Fruit fly (Drosophila melanogaster) whole organism, embryonic: ENCODE measurements around the gene alpha-Spec.

Experiments
- Adf1 ChIP-seq: fragments of 200-800 bp; sonication (Bioruptor generic); IDR thresholded peaks from 2 replicates; pipeline ENCODE4 v1.3.6; 2022; ENCODE audit warnings: missing biosample characterization, missing genetic modification characterization
- Atf3 ChIP-seq: fragments of 200-800 bp; sonication (Bioruptor generic); optimal IDR thresholded peaks from 3 replicates; lab custom pipeline; 2016; ENCODE audit warnings: missing biosample characterization, missing genetic modification characterization
- Awh ChIP-seq: fragments of 200-800 bp; sonication (Bioruptor generic); IDR thresholded peaks from 2 replicates; pipeline ENCODE4, ENCODE4 v1.3.6; 2022; ENCODE audit warnings: missing biosample characterization, missing genetic modification characterization
- B-H2 ChIP-seq: fragments of 200-800 bp; sonication (Bioruptor generic); optimal IDR thresholded peaks from 2 replicates; lab custom pipeline; 2018; ENCODE audit warnings: missing biosample characterization, mild to moderate bottlenecking, missing genetic modification characterization
- CG10959 ChIP-seq: fragments of 200-800 bp; sonication (Bioruptor generic); IDR thresholded peaks from 2 replicates; pipeline ENCODE4 v1.3.6; 2022; ENCODE audit warnings: missing biosample characterization, missing genetic modification characterization
- CG12391 ChIP-seq: fragments of 200-800 bp; sonication (Bioruptor generic); optimal IDR thresholded peaks from 3 replicates; lab custom pipeline; 2018; ENCODE audit warnings: missing biosample characterization, mild to moderate bottlenecking, missing genetic modification characterization, moderate library complexity
- CG13424 ChIP-seq: fragments of 200-800 bp; sonication (Bioruptor generic); optimal IDR thresholded peaks from 2 replicates; lab custom pipeline; 2019; ENCODE audit warnings: missing biosample characterization, mild to moderate bottlenecking, missing genetic modification characterization, moderate library complexity
- CG1602 ChIP-seq: fragments of 200-800 bp; sonication (Bioruptor generic); optimal IDR thresholded peaks from 3 replicates; lab custom pipeline; 2016; ENCODE audit warnings: missing biosample characterization, missing genetic modification characterization
- CG18011 ChIP-seq: fragments of 200-800 bp; sonication (Bioruptor generic); optimal IDR thresholded peaks from 2 replicates; lab custom pipeline; 2017; ENCODE audit warnings: missing biosample characterization, missing genetic modification characterization, mild to moderate bottlenecking, moderate library complexity, missing genotype
- CG18262 ChIP-seq: fragments of 200-800 bp; optimal IDR thresholded peaks from 3 replicates; lab custom pipeline; 2019; ENCODE audit warnings: missing biosample characterization, mild to moderate bottlenecking, missing genetic modification characterization, moderate library complexity
- CG18599 ChIP-seq: fragments of 200-800 bp; sonication (Bioruptor generic); optimal IDR thresholded peaks from 3 replicates; lab custom pipeline; 2017; ENCODE audit warnings: missing biosample characterization, missing genetic modification characterization, mild to moderate bottlenecking, moderate library complexity, missing genetic modification reagents
- CG32532 ChIP-seq: fragments of 200-800 bp; sonication (Bioruptor generic); IDR thresholded peaks from 2 replicates; pipeline ENCODE4 v1.3.6; 2022; ENCODE audit warnings: missing biosample characterization, missing genetic modification characterization
- CG34422 ChIP-seq: fragments of 200-800 bp; sonication (Bioruptor generic); IDR thresholded peaks from 3 replicates; pipeline ENCODE4 v1.3.6; 2022; ENCODE audit warnings: missing biosample characterization, missing genetic modification characterization
- CG3995 ChIP-seq: fragments of 200-800 bp; sonication (Bioruptor generic); optimal IDR thresholded peaks from 3 replicates; lab custom pipeline; 2016; ENCODE audit warnings: missing biosample characterization, missing genetic modification characterization
- CG4404 ChIP-seq: fragments of 200-800 bp; sonication (Bioruptor generic); IDR thresholded peaks from 2 replicates; pipeline ENCODE4 v1.3.6; 2022; ENCODE audit warnings: missing biosample characterization, missing genetic modification characterization
- CG6683 ChIP-seq: fragments of 200-800 bp; sonication (Bioruptor generic); optimal IDR thresholded peaks from 2 replicates; lab custom pipeline; 2017; ENCODE audit warnings: missing biosample characterization, mild to moderate bottlenecking, missing genetic modification characterization, missing genetic modification reagents
- CG6791 ChIP-seq: fragments of 200-800 bp; sonication (Bioruptor generic); IDR thresholded peaks from 3 replicates; pipeline ENCODE4 v1.3.6; 2022; ENCODE audit warnings: missing biosample characterization, missing genetic modification characterization; ENCODE audit not compliant: partially characterized antibody
- CG7963 ChIP-seq: fragments of 200-800 bp; sonication (Bioruptor generic); IDR thresholded peaks from 3 replicates; pipeline ENCODE4 v1.3.6; 2022; ENCODE audit warnings: missing biosample characterization, missing genetic modification characterization; ENCODE audit not compliant: partially characterized antibody
- CG8478 ChIP-seq: fragments of >200 bp; optimal IDR thresholded peaks from 2 replicates; lab custom pipeline; 2018
- Deaf1 ChIP-seq: fragments of 200-800 bp; optimal IDR thresholded peaks from 3 replicates; lab custom pipeline; 2019; ENCODE audit warnings: missing biosample characterization, mild to moderate bottlenecking, missing genetic modification characterization, moderate library complexity
- Dip2 ChIP-seq: fragments of 200-800 bp; sonication (Bioruptor generic); IDR thresholded peaks from 2 replicates; pipeline ENCODE4 v1.3.6; 2022; ENCODE audit warnings: missing biosample characterization, missing genetic modification characterization
- Doc2 ChIP-seq: fragments of 200-800 bp; sonication (Bioruptor generic); IDR thresholded peaks from 2 replicates; pipeline ENCODE4 v1.3.6; 2022; ENCODE audit warnings: missing biosample characterization, missing genetic modification characterization
- Dp ChIP-seq: fragments of 200-800 bp; sonication (Bioruptor generic); optimal IDR thresholded peaks from 2 replicates; lab custom pipeline; 2018; ENCODE audit warnings: missing biosample characterization, mild to moderate bottlenecking, missing genetic modification characterization, moderate library complexity
- Hmr ChIP-seq: fragments of 200-800 bp; sonication (Bioruptor generic); optimal IDR thresholded peaks from 3 replicates; lab custom pipeline; 2017; ENCODE audit warnings: mild to moderate bottlenecking, missing biosample characterization, missing genetic modification reagents, missing genetic modification characterization
- MBD-R2 ChIP-seq: fragments of 200-800 bp; sonication (Bioruptor generic); IDR thresholded peaks from 2 replicates; pipeline ENCODE4 v1.3.6; 2022; ENCODE audit warnings: missing biosample characterization, missing genetic modification characterization
- NC2β ChIP-seq: fragments of 200-800 bp; sonication (Bioruptor generic); optimal IDR thresholded peaks from 2 replicates; lab custom pipeline; 2016; ENCODE audit warnings: missing biosample characterization, missing genetic modification characterization
- NK7.1 ChIP-seq: fragments of 200-800 bp; sonication (Bioruptor generic); optimal IDR thresholded peaks from 3 replicates; lab custom pipeline; 2016; ENCODE audit warnings: missing biosample characterization, missing genetic modification characterization
- Nf-YB ChIP-seq: fragments of 200-800 bp; sonication (Bioruptor generic); optimal IDR thresholded peaks from 3 replicates; lab custom pipeline; 2019; ENCODE audit warnings: missing biosample characterization, mild to moderate bottlenecking, missing genetic modification characterization, moderate library complexity
- YL-1 ChIP-seq: fragments of 200-800 bp; sonication (Bioruptor generic); optimal IDR thresholded peaks from 3 replicates; lab custom pipeline; 2017; ENCODE audit warnings: missing biosample characterization, mild to moderate bottlenecking, missing genetic modification characterization
- bcd ChIP-seq: fragments of 200-800 bp; sonication (Bioruptor generic); optimal IDR thresholded peaks from 2 replicates; lab custom pipeline; 2017; ENCODE audit warnings: missing biosample characterization, mild to moderate bottlenecking, missing genetic modification characterization
- bowl ChIP-seq: fragments of 200-800 bp; sonication (Bioruptor generic); IDR thresholded peaks from 2 replicates; pipeline ENCODE4 v1.3.6; 2022; ENCODE audit warnings: missing biosample characterization, missing genetic modification characterization
- cas ChIP-seq: fragments of 200-800 bp; sonication (Bioruptor generic); IDR thresholded peaks from 2 replicates; pipeline ENCODE4 v1.3.6; 2022; ENCODE audit warnings: missing biosample characterization, missing genetic modification characterization
- caup ChIP-seq: fragments of 200-800 bp; sonication (Bioruptor generic); optimal IDR thresholded peaks from 3 replicates; lab custom pipeline; 2017; ENCODE audit warnings: missing biosample characterization, mild to moderate bottlenecking, missing genetic modification characterization, moderate library complexity; ENCODE audit not compliant: severe bottlenecking
- dm ChIP-seq: fragments of 200-800 bp; sonication (Bioruptor generic); optimal IDR thresholded peaks from 3 replicates; lab custom pipeline; 2016; ENCODE audit warnings: missing biosample characterization, missing genetic modification characterization
- dpn ChIP-seq, 2 experiments: fragments of 200-800 bp; sonication (Bioruptor generic); optimal IDR thresholded peaks; 3 replicates each; lab custom pipeline; 2016; ENCODE audit warnings: missing biosample characterization in 2 of 2, missing genetic modification characterization in 2 of 2
- esg ChIP-seq: fragments of 200-800 bp; sonication (Bioruptor generic); conservative IDR thresholded peaks from 2 replicates; pipeline ENCODE4 v1.3.6; 2022; ENCODE audit warnings: missing biosample characterization, missing genetic modification characterization
- eve ChIP-seq, 2 experiments: fragments of >200 bp; optimal IDR thresholded peaks; 2 replicates each; lab custom pipeline; 2017; ENCODE audit warnings: missing biosample characterization in 2 of 2, missing genetic modification characterization in 2 of 2
- fd102C ChIP-seq: fragments of 200-800 bp; sonication (Bioruptor generic); optimal IDR thresholded peaks from 2 replicates; lab custom pipeline; 2018; ENCODE audit warnings: missing biosample characterization, mild to moderate bottlenecking, missing genetic modification characterization, moderate library complexity
- fd64A ChIP-seq: fragments of 200-800 bp; sonication (Bioruptor generic); optimal IDR thresholded peaks from 3 replicates; lab custom pipeline; 2018; ENCODE audit warnings: missing biosample characterization, mild to moderate bottlenecking, missing genetic modification characterization
- fru ChIP-seq: fragments of >200 bp; optimal IDR thresholded peaks from 2 replicates; lab custom pipeline; 2017
- gcm ChIP-seq: fragments of 200-800 bp; sonication (Bioruptor generic); optimal IDR thresholded peaks from 2 replicates; lab custom pipeline; 2019; ENCODE audit warnings: missing biosample characterization, mild to moderate bottlenecking, missing genetic modification characterization, moderate library complexity
- h ChIP-seq: fragments of >200 bp; optimal IDR thresholded peaks from 2 replicates; lab custom pipeline; 2017
- hbn ChIP-seq: fragments of 200-800 bp; sonication (Bioruptor generic); IDR thresholded peaks from 2 replicates; pipeline ENCODE4 v1.3.6; 2022; ENCODE audit warnings: missing biosample characterization, missing genetic modification characterization; ENCODE audit not compliant: partially characterized antibody
- klu ChIP-seq: fragments of 200-800 bp; sonication (Bioruptor generic); IDR thresholded peaks from 2 replicates; pipeline ENCODE4 v1.3.6; 2022; ENCODE audit warnings: missing biosample characterization, missing genetic modification characterization
- knrl ChIP-seq: fragments of 200-800 bp; sonication (Bioruptor generic); IDR thresholded peaks from 3 replicates; pipeline ENCODE4 v1.3.6; 2022; ENCODE audit warnings: missing biosample characterization, missing genetic modification characterization; ENCODE audit not compliant: partially characterized antibody
- pb ChIP-seq: fragments of 200-800 bp; sonication (Bioruptor generic); optimal IDR thresholded peaks from 3 replicates; lab custom pipeline; 2016; ENCODE audit warnings: missing biosample characterization, missing genetic modification characterization
- ssp ChIP-seq: fragments of 200-800 bp; sonication (Bioruptor generic); IDR thresholded peaks from 2 replicates; pipeline ENCODE4 v1.3.6; 2022; ENCODE audit warnings: missing biosample characterization, missing genetic modification characterization
- ttk ChIP-seq: fragments of 200-800 bp; sonication (Bioruptor generic); IDR thresholded peaks from 2 replicates; pipeline ENCODE4 v2.1.2; 2022; ENCODE audit warnings: missing biosample characterization, missing genetic modification characterization
- zen2 ChIP-seq: fragments of 200-800 bp; sonication (Bioruptor generic); IDR thresholded peaks from 3 replicates; pipeline ENCODE4 v1.3.6; 2022; ENCODE audit warnings: missing biosample characterization, missing genetic modification characterization; ENCODE audit not compliant: partially characterized antibody

alpha-Spec gene

DNA sequence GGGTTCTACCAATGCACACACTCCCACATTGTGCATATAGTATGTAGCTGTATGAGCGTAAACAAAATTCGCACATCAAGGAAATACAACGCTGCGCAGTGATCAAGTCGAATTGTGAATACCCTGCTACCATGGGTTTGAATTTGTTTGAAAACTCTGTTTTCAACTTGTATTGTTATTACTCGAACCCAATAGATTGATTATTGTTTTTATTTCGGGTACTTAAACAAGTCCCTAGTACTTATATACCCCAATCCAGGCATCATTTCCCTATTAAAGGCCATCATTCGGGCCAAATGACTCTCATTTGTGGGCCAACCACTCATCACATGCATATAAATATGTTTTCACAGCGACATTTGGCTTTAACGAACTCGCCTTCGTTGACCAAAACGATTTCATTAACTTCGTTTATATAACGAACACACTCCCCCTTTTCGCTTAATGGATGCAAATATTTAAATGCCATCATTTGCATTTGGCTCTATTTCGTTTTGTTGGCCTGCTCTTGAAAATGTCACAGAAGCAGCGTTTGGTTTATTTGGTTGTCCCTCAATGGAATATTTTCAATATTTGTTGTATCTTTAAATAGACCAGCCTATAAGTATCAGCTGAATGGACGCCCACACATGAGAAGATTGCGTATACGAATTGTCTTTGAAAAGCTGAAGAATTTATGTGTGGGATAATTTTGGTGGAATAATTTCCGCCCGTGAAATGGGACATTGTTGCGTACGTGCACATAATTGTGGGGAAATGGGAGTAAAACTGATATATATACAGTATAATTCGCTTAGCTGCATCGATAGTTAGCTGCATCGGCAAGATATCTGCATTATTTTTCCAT lies 54.8 kb downstream of the alpha-Spec start (continued):
- TF ChIP-seq ssp (GFP tag; lab: Robert Waterston, UW) (peak; percentile 61), NK7.1 (peak; percentile 21), Awh (GFP tag; lab: Robert Waterston, UW) (peak; percentile 74), CG13424 (tag; lab: Kevin White, UChicago) (peak; percentile 76), B-H2 (GFP tag; lab: Kevin White, UChicago) (no peak), MBD-R2 (GFP tag; lab: Robert Waterston, UW) (no peak; the same call in 1 of the 2 replicates), Nf-YB (GFP tag; lab: Kevin White, UChicago) (no peak), fd102C (GFP tag; lab: Kevin White, UChicago) (no peak), cas (0 out of 2 replicates have a peak, but pooled peaks have one; percentile 43), h (no peak), CG6683 (GFP tag; lab: Kevin White, UChicago) (no peak), dpn (GFP tag; optimal IDR thresholded peaks at IDR 0.05; lab: Kevin White, UChicago) (peak; percentile 62 to 79), Adf1 (GFP tag; lab: Robert Waterston, UW) (no peak), CG3995 (GFP tag; lab: Kevin White, UChicago) (no peak), Deaf1 (no peak), klu (0 out of 2 replicates have a peak, but pooled peaks have one; percentile 55), CG10959 (GFP tag; lab: Robert Waterston, UW) (no peak), Dp (GFP tag; lab: Kevin White, UChicago) (no peak), CG34422 (GFP tag; lab: Robert Waterston, UW) (peak; percentile 80; the same call in 2 of the 3 replicates), Atf3 (GFP tag; lab: Kevin White, UChicago) (peak; percentile 35), Doc2 (GFP tag; lab: Robert Waterston, UW) (peak; percentile 16; the same call in 1 of the 2 replicates), knrl (GFP tag; lab: Robert Waterston, UW) (no peak), CG8478 (lab: Kevin White, UChicago) (no peak), CG1602 (GFP tag; lab: Kevin White, UChicago) (peak; percentile 44), CG7963 (GFP tag; lab: Robert Waterston, UW) (no peak), Hmr (GFP tag; lab: Kevin White, UChicago) (peak; percentile 29), caup (peak; percentile 14), CG32532 (GFP tag; lab: Robert Waterston, UW) (peak; percentile 81), ttk (peak; percentile 72), bowl (GFP tag; lab: Robert Waterston, UW) (peak; percentile 74; the same call in 1 of the 2 replicates), CG18599 (GFP tag; lab: Kevin White, UChicago) (no peak), NC2β (no peak), esg (peak; percentile 75), pb (peak; percentile 32), YL-1 (GFP tag; lab: Kevin White, UChicago) (no peak), gcm (GFP tag; lab: Kevin White, UChicago) (no peak), hbn (GFP tag; lab: Robert Waterston, UW) (no peak), CG18011 (GFP tag; lab: Kevin White, UChicago) (no peak), dm (GFP tag; lab: Kevin White, UChicago) (peak; percentile 23), CG6791 (GFP tag; lab: Robert Waterston, UW) (no peak), fru (lab: Kevin White, UChicago) (no peak), eve (GFP tag; optimal IDR thresholded peaks at IDR 0.05; lab: Kevin White, UChicago) (no peak), CG18262 (tag; lab: Kevin White, UChicago) (peak; percentile 42), fd64A (no peak), CG12391 (tag; lab: Kevin White, UChicago) (peak; percentile 51), Dip2 (no peak), CG4404 (GFP tag; lab: Robert Waterston, UW) (peak; percentile 51; the same call in 1 of the 2 replicates), bcd (GFP tag; lab: Kevin White, UChicago) (peak; percentile 56), zen2 (no peak)
